Worm (Caenorhabditis elegans) whole organism, mixed stage, embryonic: ENCODE results near the gene lgc-26.

Experiments used
- blmp-1 ChIP-seq: fragments of 150-350 bp; optimal IDR thresholded peaks from 2 replicates; lab custom pipeline; 2014; ENCODE audit warnings: missing biosample characterization, missing genetic modification characterization
- ceh-43 ChIP-seq: fragments of 200-800 bp; sonication (Bioruptor generic); optimal IDR thresholded peaks from 2 replicates; lab custom pipeline; 2018; ENCODE audit warnings: mild to moderate bottlenecking, missing genetic modification characterization, moderate library complexity, missing compliant biosample characterization
- elt-3 ChIP-seq: fragments of 150-350 bp; optimal IDR thresholded peaks from 2 replicates; lab custom pipeline; 2014; ENCODE audit warnings: missing biosample characterization, missing genetic modification characterization
- ham-2 ChIP-seq: fragments of 200-800 bp; sonication (Bioruptor generic); optimal IDR thresholded peaks from 2 replicates; lab custom pipeline; 2018; ENCODE audit warnings: mild to moderate bottlenecking, missing genetic modification characterization, missing compliant biosample characterization
- lin-13 ChIP-seq: fragments of 150-350 bp; optimal IDR thresholded peaks from 2 replicates; lab custom pipeline; 2014; ENCODE audit warnings: missing biosample characterization, missing genetic modification characterization
- lin-32 ChIP-seq: fragments of 200-800 bp; sonication (Bioruptor generic); optimal IDR thresholded peaks from 2 replicates; lab custom pipeline; 2018; ENCODE audit warnings: mild to moderate bottlenecking, missing genetic modification characterization, missing compliant biosample characterization
- lsy-2 ChIP-seq: fragments of 150-350 bp; optimal IDR thresholded peaks from 2 replicates; lab custom pipeline; 2014; ENCODE audit warnings: missing biosample characterization, missing genetic modification characterization
- mls-2 ChIP-seq: sonication (generic microtip); optimal IDR thresholded peaks from 2 replicates; lab custom pipeline; 2016; ENCODE audit warnings: mild to moderate bottlenecking, missing genetic modification characterization, moderate library complexity, missing compliant biosample characterization
- nhr-237 ChIP-seq: fragments of 150-350 bp; optimal IDR thresholded peaks from 2 replicates; lab custom pipeline; 2014; ENCODE audit warnings: missing biosample characterization, missing genetic modification characterization
- nhr-28 ChIP-seq: fragments of 150-350 bp; optimal IDR thresholded peaks from 2 replicates; lab custom pipeline; 2014; ENCODE audit warnings: missing biosample characterization, missing genetic modification characterization
- nhr-76 ChIP-seq: sonication (generic microtip); optimal IDR thresholded peaks from 2 replicates; lab custom pipeline; 2017; ENCODE audit warnings: missing biosample characterization, missing genetic modification characterization
- pha-4 ChIP-seq: fragments of 150-350 bp; optimal IDR thresholded peaks from 2 replicates; lab custom pipeline; 2018; ENCODE audit warnings: missing biosample characterization, missing genetic modification reagents, missing genetic modification characterization
- snpc-4 ChIP-seq: fragments of 150-350 bp; optimal IDR thresholded peaks from 2 replicates; lab custom pipeline; 2014; ENCODE audit warnings: missing biosample characterization, missing genetic modification characterization

- TF ChIP-seq nhr-28 (tag; lab: Kevin White, UChicago): no peak
- no peak for TF ChIP-seq pha-4
- TF ChIP-seq snpc-4 (tag; lab: Kevin White, UChicago): no peak
- no peak for TF ChIP-seq ham-2 (GFP tag; lab: Kevin White, UChicago)
- no peak for TF ChIP-seq blmp-1 (tag; lab: Kevin White, UChicago)
- no peak for TF ChIP-seq lsy-2 (tag; lab: Kevin White, UChicago)
- TF ChIP-seq ceh-43 (GFP tag; lab: Kevin White, UChicago): no peak
- TF ChIP-seq nhr-76 (tag; lab: Kevin White, UChicago): no peak
- TF ChIP-seq nhr-237: no peak
- TF ChIP-seq mls-2 (tag; lab: Kevin White, UChicago): no peak
- no peak for TF ChIP-seq lin-32 (GFP tag; lab: Kevin White, UChicago)
- TF ChIP-seq lin-13 (tag; lab: Kevin White, UChicago): no peak
- TF ChIP-seq elt-3: no peak
Observed at ce11 chrV:219632-220031, 48.5 kb upstream of the lgc-26 start, which contains the start of gene srh-80.
